Fruit fly (Drosophila melanogaster) whole organism, embryonic: ENCODE measurements around the gene Ku80.

Source experiments
- Awh ChIP-seq: fragments of 200-800 bp; sonication (Bioruptor generic); IDR thresholded peaks from 2 replicates; pipeline ENCODE4, ENCODE4 v1.3.6; 2022; ENCODE audit warnings: missing biosample characterization, missing genetic modification characterization
- CG10274 ChIP-seq: fragments of 200-800 bp; sonication (Bioruptor generic); optimal IDR thresholded peaks from 3 replicates; lab custom pipeline; 2017; ENCODE audit warnings: missing biosample characterization, mild to moderate bottlenecking, missing genetic modification characterization
- CG11695 ChIP-seq: fragments of 200-800 bp; sonication (Bioruptor generic); IDR thresholded peaks from 3 replicates; pipeline ENCODE4 v1.3.6; 2022; ENCODE audit warnings: missing biosample characterization, missing genetic modification characterization
- CG13296 ChIP-seq: fragments of 200-800 bp; sonication (Bioruptor generic); optimal IDR thresholded peaks from 3 replicates; lab custom pipeline; 2018; ENCODE audit warnings: missing biosample characterization, mild to moderate bottlenecking, missing genetic modification characterization
- CG15269 ChIP-seq: fragments of 200-800 bp; sonication (Bioruptor generic); optimal IDR thresholded peaks from 2 replicates; lab custom pipeline; 2018; ENCODE audit warnings: missing biosample characterization, mild to moderate bottlenecking, missing genetic modification characterization, moderate library complexity
- CG17829 ChIP-seq: fragments of 200-800 bp; optimal IDR thresholded peaks from 2 replicates; lab custom pipeline; 2019; ENCODE audit warnings: missing biosample characterization, mild to moderate bottlenecking, missing genetic modification characterization, moderate library complexity
- CG1792 ChIP-seq: fragments of 200-800 bp; sonication (Bioruptor generic); optimal IDR thresholded peaks from 2 replicates; lab custom pipeline; 2016; ENCODE audit warnings: missing biosample characterization, missing genetic modification characterization
- CG18619 ChIP-seq: fragments of 200-800 bp; sonication (Bioruptor generic); optimal IDR thresholded peaks from 3 replicates; lab custom pipeline; 2017; ENCODE audit warnings: missing biosample characterization, mild to moderate bottlenecking, missing genetic modification characterization
- CG2129 ChIP-seq: fragments of 200-800 bp; sonication (Bioruptor generic); IDR thresholded peaks from 2 replicates; pipeline ENCODE4 v1.3.6; 2022; ENCODE audit warnings: missing biosample characterization, missing genetic modification characterization; ENCODE audit not compliant: partially characterized antibody
- CG2199 ChIP-seq: fragments of 200-800 bp; sonication (Bioruptor generic); IDR thresholded peaks from 3 replicates; pipeline ENCODE4 v1.3.6; 2022; ENCODE audit warnings: missing biosample characterization, missing genetic modification characterization
- CG31365 ChIP-seq: fragments of 200-800 bp; sonication (Bioruptor generic); optimal IDR thresholded peaks from 2 replicates; lab custom pipeline; 2018; ENCODE audit warnings: missing biosample characterization, mild to moderate bottlenecking, missing genetic modification characterization
- CG3281 ChIP-seq: fragments of 200-800 bp; sonication (Bioruptor generic); optimal IDR thresholded peaks from 3 replicates; lab custom pipeline; 2017; ENCODE audit warnings: missing biosample characterization, mild to moderate bottlenecking, missing genetic modification characterization
- CG42726 ChIP-seq: fragments of 200-800 bp; sonication (Bioruptor generic); IDR thresholded peaks from 2 replicates; pipeline ENCODE4 v1.3.6; 2022; ENCODE audit warnings: missing biosample characterization, missing genetic modification characterization; ENCODE audit not compliant: partially characterized antibody
- CG4404 ChIP-seq: fragments of 200-800 bp; sonication (Bioruptor generic); IDR thresholded peaks from 2 replicates; pipeline ENCODE4 v1.3.6; 2022; ENCODE audit warnings: missing biosample characterization, missing genetic modification characterization
- CG4617 ChIP-seq: fragments of 200-800 bp; sonication (Bioruptor generic); optimal IDR thresholded peaks from 3 replicates; lab custom pipeline; 2016; ENCODE audit warnings: missing biosample characterization, missing genetic modification characterization, borderline replicate concordance
- CG4707 ChIP-seq: fragments of 200-800 bp; sonication (Bioruptor generic); optimal IDR thresholded peaks from 2 replicates; lab custom pipeline; 2018; ENCODE audit warnings: missing biosample characterization, mild to moderate bottlenecking, missing genetic modification characterization, moderate library complexity
- CG4730 ChIP-seq: fragments of 200-800 bp; sonication (Bioruptor generic); IDR thresholded peaks from 2 replicates; pipeline ENCODE4 v1.3.6; 2022; ENCODE audit warnings: missing biosample characterization, missing genetic modification characterization
- CG7357 ChIP-seq: fragments of 200-800 bp; sonication (Bioruptor generic); IDR thresholded peaks from 3 replicates; pipeline ENCODE4 v1.3.6; 2022; ENCODE audit warnings: missing biosample characterization, missing genetic modification characterization
- CG8089 ChIP-seq: fragments of 200-800 bp; sonication (Bioruptor generic); optimal IDR thresholded peaks from 3 replicates; lab custom pipeline; 2016; ENCODE audit warnings: missing biosample characterization, missing genetic modification characterization
- CG8359 ChIP-seq: fragments of 200-800 bp; sonication (Bioruptor generic); optimal IDR thresholded peaks from 2 replicates; lab custom pipeline; 2017; ENCODE audit warnings: missing biosample characterization, mild to moderate bottlenecking, missing genetic modification characterization, borderline replicate concordance
- CG9215 ChIP-seq: fragments of 200-800 bp; sonication (Bioruptor generic); IDR thresholded peaks from 2 replicates; pipeline ENCODE4 v1.3.6; 2022; ENCODE audit warnings: missing biosample characterization, missing genetic modification characterization
- CG9797 ChIP-seq: fragments of 200-800 bp; sonication (Bioruptor generic); optimal IDR thresholded peaks from 3 replicates; lab custom pipeline; 2018; ENCODE audit warnings: missing biosample characterization, mild to moderate bottlenecking, missing genetic modification characterization
- CHES-1-like ChIP-seq: fragments of 200-800 bp; sonication (Bioruptor generic); optimal IDR thresholded peaks from 2 replicates; lab custom pipeline; 2016; ENCODE audit warnings: missing biosample characterization, missing genetic modification characterization
- CkIIα-i1 ChIP-seq: fragments of 200-800 bp; sonication (Bioruptor generic); IDR thresholded peaks from 2 replicates; pipeline ENCODE4 v1.3.6; 2022; ENCODE audit warnings: missing biosample characterization, missing genetic modification characterization
- Mes4 ChIP-seq: fragments of 200-800 bp; sonication (Bioruptor generic); optimal IDR thresholded peaks from 2 replicates; lab custom pipeline; 2016; ENCODE audit warnings: missing biosample characterization, missing genetic modification characterization
- Nf-YA ChIP-seq: fragments of 200-800 bp; sonication (Bioruptor generic); IDR thresholded peaks from 2 replicates; pipeline ENCODE4 v1.3.6; 2022; ENCODE audit warnings: missing biosample characterization, missing genetic modification characterization
- Poxn ChIP-seq: fragments of 200-800 bp; sonication (Bioruptor generic); IDR thresholded peaks from 2 replicates; pipeline ENCODE4 v1.3.6; 2022; ENCODE audit warnings: missing biosample characterization, missing genetic modification characterization
- Sin3A ChIP-seq: fragments of >200 bp; optimal IDR thresholded peaks from 2 replicates; lab custom pipeline; 2018
- Spps ChIP-seq: fragments of 200-800 bp; sonication (Bioruptor generic); optimal IDR thresholded peaks from 2 replicates; lab custom pipeline; 2018; ENCODE audit warnings: missing biosample characterization, mild to moderate bottlenecking, missing genetic modification characterization
- TFAM ChIP-seq: fragments of 200-800 bp; sonication (Bioruptor generic); optimal IDR thresholded peaks from 2 replicates; lab custom pipeline; 2017; ENCODE audit warnings: missing biosample characterization, missing genetic modification characterization, inconsistent platforms
- Usf ChIP-seq: fragments of 200-800 bp; sonication (Bioruptor generic); optimal IDR thresholded peaks from 2 replicates; lab custom pipeline; 2017; ENCODE audit warnings: missing genotype, missing biosample characterization, missing genetic modification characterization
- chif ChIP-seq, 2 experiments: fragments of 200-800 bp; sonication (Bioruptor generic); optimal IDR thresholded peaks; 3 replicates each; lab custom pipeline; 2016; ENCODE audit warnings: missing biosample characterization in 2 of 2, missing genetic modification characterization in 2 of 2
- chinmo ChIP-seq: fragments of 200-800 bp; sonication (Bioruptor generic); IDR thresholded peaks from 4 replicates; pipeline ENCODE4 v1.3.6; 2022; ENCODE audit warnings: missing biosample characterization, missing genetic modification characterization; ENCODE audit not compliant: partially characterized antibody
- chm ChIP-seq: fragments of 200-800 bp; sonication (Bioruptor generic); IDR thresholded peaks from 2 replicates; pipeline ENCODE4 v1.3.6; 2022; ENCODE audit warnings: missing biosample characterization, missing genetic modification characterization
- crc ChIP-seq: fragments of 200-800 bp; sonication (Bioruptor generic); optimal IDR thresholded peaks from 2 replicates; lab custom pipeline; 2016; ENCODE audit warnings: missing biosample characterization, missing genetic modification characterization
- en ChIP-seq: fragments of 200-800 bp; sonication (Bioruptor generic); optimal IDR thresholded peaks from 2 replicates; lab custom pipeline; 2016; ENCODE audit warnings: missing biosample characterization, missing genetic modification characterization
- gem ChIP-seq: fragments of 200-800 bp; sonication (Bioruptor generic); optimal IDR thresholded peaks from 2 replicates; lab custom pipeline; 2019; ENCODE audit warnings: missing biosample characterization, mild to moderate bottlenecking, missing genetic modification characterization, moderate library complexity
- gsb ChIP-seq: fragments of 200-800 bp; sonication (Bioruptor generic); IDR thresholded peaks from 2 replicates; pipeline ENCODE4 v1.3.6; 2022; ENCODE audit warnings: missing biosample characterization, missing genetic modification characterization
- gsb-n ChIP-seq: fragments of 200-800 bp; sonication (Bioruptor generic); optimal IDR thresholded peaks from 3 replicates; lab custom pipeline; 2018; ENCODE audit warnings: missing biosample characterization, mild to moderate bottlenecking, missing genetic modification characterization
- hkb ChIP-seq, 2 experiments: fragments of 200-800 bp in 1 of 2; fragments of >200 bp in 1 of 2; sonication (Bioruptor generic) in 1 of 2; IDR thresholded peaks in 1 of 2; optimal IDR thresholded peaks in 1 of 2; 2 replicates each; pipeline versions ENCODE4 v1.3.6 to Lab custom; 2017 to 2022; ENCODE audit warnings: missing biosample characterization in 1 of 2, missing genetic modification characterization in 1 of 2
- kah ChIP-seq: fragments of 200-800 bp; sonication (Bioruptor generic); optimal IDR thresholded peaks from 2 replicates; lab custom pipeline; 2018; ENCODE audit warnings: missing biosample characterization, mild to moderate bottlenecking, missing genetic modification characterization
- klu ChIP-seq: fragments of 200-800 bp; sonication (Bioruptor generic); IDR thresholded peaks from 2 replicates; pipeline ENCODE4 v1.3.6; 2022; ENCODE audit warnings: missing biosample characterization, missing genetic modification characterization
- lmd ChIP-seq: fragments of 200-800 bp; sonication (Bioruptor generic); IDR thresholded peaks from 2 replicates; pipeline ENCODE4 v1.3.6; 2022; ENCODE audit warnings: missing biosample characterization, missing genetic modification characterization
- peb ChIP-seq: fragments of 200-800 bp; sonication (Bioruptor generic); IDR thresholded peaks from 2 replicates; pipeline ENCODE4 v1.3.6; 2022; ENCODE audit warnings: missing biosample characterization, missing genetic modification characterization
- pita ChIP-seq: fragments of 200-800 bp; sonication (Bioruptor generic); optimal IDR thresholded peaks from 2 replicates; lab custom pipeline; 2017; ENCODE audit warnings: missing biosample characterization, mild to moderate bottlenecking, missing genetic modification characterization
- salm ChIP-seq: fragments of 200-800 bp; sonication (Bioruptor generic); optimal IDR thresholded peaks from 2 replicates; lab custom pipeline; 2018; ENCODE audit warnings: missing biosample characterization, mild to moderate bottlenecking, missing genetic modification characterization
- sisA ChIP-seq: fragments of 200-800 bp; sonication (Bioruptor generic); IDR thresholded peaks from 2 replicates; pipeline ENCODE4 v1.3.6; 2022; ENCODE audit warnings: missing biosample characterization, missing genetic modification characterization
- trem ChIP-seq: fragments of 200-800 bp; optimal IDR thresholded peaks from 3 replicates; lab custom pipeline; 2019; ENCODE audit warnings: missing biosample characterization, mild to moderate bottlenecking, missing genetic modification characterization, moderate library complexity
- usp ChIP-seq: fragments of >200 bp; optimal IDR thresholded peaks from 2 replicates; lab custom pipeline; 2017; ENCODE audit warnings: missing biosample characterization, missing genetic modification characterization
- yki ChIP-seq: fragments of >200 bp; optimal IDR thresholded peaks from 3 replicates; lab custom pipeline; 2018
- zfh1 ChIP-seq: fragments of 200-800 bp; sonication (Bioruptor generic); IDR thresholded peaks from 3 replicates; pipeline ENCODE4 v1.3.6; 2022; ENCODE audit warnings: missing biosample characterization, missing genetic modification characterization

The Ku80 gene

dm6 chr2L:15745036-15745854, 25.7 kb downstream of the Ku80 start (continued):
- TF ChIP-seq Usf (GFP tag; lab: Kevin White, UChicago): no peak
- TF ChIP-seq crc (GFP tag; lab: Kevin White, UChicago): no peak
- TF ChIP-seq TFAM (GFP tag; lab: Kevin White, UChicago): no peak
- TF ChIP-seq trem: no peak
- no peak for TF ChIP-seq CG8359 (GFP tag; lab: Kevin White, UChicago)
- TF ChIP-seq yki (lab: Kevin White, UChicago): peak; percentile 20
- TF ChIP-seq kah: peak; percentile 34
- TF ChIP-seq CG17829 (tag; lab: Kevin White, UChicago): no peak
- TF ChIP-seq CG2129: no peak
- TF ChIP-seq pita (GFP tag; lab: Kevin White, UChicago): no peak
- TF ChIP-seq CkIIα-i1 (GFP tag; lab: Robert Waterston, UW): no peak
- TF ChIP-seq usp (GFP tag; lab: Kevin White, UChicago): no peak
- no peak for TF ChIP-seq hkb (optimal IDR thresholded peaks at IDR 0.05; lab: Kevin White, UChicago)
- TF ChIP-seq hkb (GFP tag; IDR thresholded peaks at IDR 0.05; lab: Robert Waterston, UW): no peak
- TF ChIP-seq lmd (GFP tag; lab: Robert Waterston, UW): no peak
- no peak for TF ChIP-seq CG3281 (GFP tag; lab: Kevin White, UChicago)
- TF ChIP-seq chm (GFP tag; lab: Robert Waterston, UW): no peak
- TF ChIP-seq CG4730: no peak
- no peak for TF ChIP-seq Sin3A (lab: Kevin White, UChicago)
- TF ChIP-seq CG13296: no peak
- no peak for TF ChIP-seq klu
- no peak for TF ChIP-seq CG9215 (GFP tag; lab: Robert Waterston, UW)
- TF ChIP-seq peb (GFP tag; lab: Robert Waterston, UW): no peak
- no peak for TF ChIP-seq CG42726 (GFP tag; lab: Robert Waterston, UW)
- TF ChIP-seq CG4404 (GFP tag; lab: Robert Waterston, UW): no peak
- TF ChIP-seq CG31365 (tag; lab: Kevin White, UChicago): no peak
- TF ChIP-seq Poxn (GFP tag; lab: Robert Waterston, UW): no peak
- no peak for TF ChIP-seq CG4707 (GFP tag; lab: Kevin White, UChicago)
- TF ChIP-seq chinmo (GFP tag; lab: Robert Waterston, UW): no peak
- no peak for TF ChIP-seq Spps (tag; lab: Kevin White, UChicago)
- no peak for TF ChIP-seq salm (tag; lab: Kevin White, UChicago)
- no peak for TF ChIP-seq CG8089
- no peak for TF ChIP-seq CG11695 (GFP tag; lab: Robert Waterston, UW)
- TF ChIP-seq CG18619 (GFP tag; lab: Kevin White, UChicago): no peak
- TF ChIP-seq sisA (GFP tag; lab: Robert Waterston, UW): no peak
- no peak for TF ChIP-seq Mes4 (GFP tag; lab: Kevin White, UChicago)
- TF ChIP-seq CG7357 (GFP tag; lab: Robert Waterston, UW): no peak
- no peak for TF ChIP-seq CG10274 (GFP tag; lab: Kevin White, UChicago)
- no peak for TF ChIP-seq chif (GFP tag; optimal IDR thresholded peaks at IDR 0.05; lab: Kevin White, UChicago)
- no peak for TF ChIP-seq zfh1 (GFP tag; lab: Robert Waterston, UW)
- no peak for TF ChIP-seq CG1792 (GFP tag; lab: Kevin White, UChicago)
- TF ChIP-seq CG15269: no peak
- no peak for TF ChIP-seq Awh
- TF ChIP-seq CG9797: no peak
- no peak for TF ChIP-seq CHES-1-like
- TF ChIP-seq CG4617 (GFP tag; lab: Kevin White, UChicago): no peak
- no peak for TF ChIP-seq CG2199 (GFP tag; lab: Robert Waterston, UW)
- no peak for TF ChIP-seq en
- TF ChIP-seq gem: no peak
- no peak for TF ChIP-seq Nf-YA (GFP tag; lab: Robert Waterston, UW)
- peak; percentile 9 for TF ChIP-seq gsb-n (tag; lab: Kevin White, UChicago)
- no peak for TF ChIP-seq gsb (GFP tag; lab: Robert Waterston, UW)
